Worm (Caenorhabditis elegans) whole organism, mixed stage, embryonic: ENCODE data around the gene col-41.

Source experiments
- ceh-39 ChIP-seq: fragments of 150-350 bp; optimal IDR thresholded peaks from 2 replicates; lab custom pipeline; 2014; ENCODE audit warnings: missing biosample characterization, missing genetic modification characterization
- hlh-1 ChIP-seq: fragments of 150-350 bp; optimal IDR thresholded peaks from 2 replicates; lab custom pipeline; 2014; ENCODE audit warnings: missing biosample characterization, missing genetic modification reagents, missing genetic modification characterization
- mep-1 ChIP-seq: fragments of 150-350 bp; optimal IDR thresholded peaks from 2 replicates; lab custom pipeline; 2017; ENCODE audit warnings: missing biosample characterization, missing genetic modification reagents, missing genetic modification characterization, inconsistent platforms
- nhr-237 ChIP-seq: fragments of 150-350 bp; optimal IDR thresholded peaks from 2 replicates; lab custom pipeline; 2014; ENCODE audit warnings: missing biosample characterization, missing genetic modification characterization
- snpc-4 ChIP-seq: fragments of 150-350 bp; optimal IDR thresholded peaks from 2 replicates; lab custom pipeline; 2014; ENCODE audit warnings: missing biosample characterization, missing genetic modification characterization
- tbx-8 ChIP-seq: fragments of 200-800 bp; sonication (Bioruptor generic); optimal IDR thresholded peaks from 2 replicates; lab custom pipeline; 2018; ENCODE audit warnings: mild to moderate bottlenecking, missing genetic modification characterization, moderate library complexity, missing compliant biosample characterization
- unc-62 ChIP-seq: fragments of 150-350 bp; optimal IDR thresholded peaks from 2 replicates; lab custom pipeline; 2014; ENCODE audit warnings: missing biosample characterization, missing genetic modification reagents, missing genetic modification characterization
- zip-8 ChIP-seq: fragments of 150-350 bp; optimal IDR thresholded peaks from 2 replicates; lab custom pipeline; 2014; ENCODE audit warnings: missing biosample characterization, missing genetic modification characterization

- TF ChIP-seq nhr-237 (no peak), unc-62 (GFP tag; lab: Kevin White, UChicago) (no peak), ceh-39 (tag; lab: Kevin White, UChicago) (no peak), tbx-8 (GFP tag; lab: Kevin White, UChicago) (no peak), snpc-4 (no peak), mep-1 (no peak), zip-8 (no peak), hlh-1 (tag; lab: Kevin White, UChicago) (no peak)
Measured at ce11 chrX:15158699-15159312, 17.5 kb downstream of the col-41 start, which contains the start of gene C11G10.1.
